Fruit fly (Drosophila melanogaster) whole organism, embryonic: ENCODE results near the gene Son.

ENCODE experiments used
- Ada2b ChIP-seq: fragments of 200-800 bp; sonication (Bioruptor generic); IDR thresholded peaks from 2 replicates; pipeline ENCODE4 v1.3.6; 2022; ENCODE audit warnings: missing biosample characterization, missing genetic modification characterization
- CG10654 ChIP-seq: fragments of 200-800 bp; sonication (Bioruptor generic); optimal IDR thresholded peaks from 2 replicates; lab custom pipeline; 2016; ENCODE audit warnings: missing biosample characterization, missing genetic modification characterization
- CG10959 ChIP-seq: fragments of 200-800 bp; sonication (Bioruptor generic); IDR thresholded peaks from 2 replicates; pipeline ENCODE4 v1.3.6; 2022; ENCODE audit warnings: missing biosample characterization, missing genetic modification characterization
- CG11085 ChIP-seq: fragments of 200-800 bp; sonication (Bioruptor generic); IDR thresholded peaks from 2 replicates; pipeline ENCODE4 v1.3.6; 2022; ENCODE audit warnings: missing biosample characterization, missing genetic modification characterization
- CG11456 ChIP-seq: fragments of 200-800 bp; sonication (Bioruptor generic); IDR thresholded peaks from 3 replicates; pipeline ENCODE4 v1.3.6; 2022; ENCODE audit warnings: missing biosample characterization, missing genetic modification characterization
- CG11695 ChIP-seq: fragments of 200-800 bp; sonication (Bioruptor generic); IDR thresholded peaks from 3 replicates; pipeline ENCODE4 v1.3.6; 2022; ENCODE audit warnings: missing biosample characterization, missing genetic modification characterization
- CG12071 ChIP-seq: fragments of 200-800 bp; sonication (Bioruptor generic); optimal IDR thresholded peaks from 3 replicates; lab custom pipeline; 2018; ENCODE audit warnings: missing biosample characterization, mild to moderate bottlenecking, missing genetic modification characterization
- CG12104 ChIP-seq: fragments of 200-800 bp; sonication (Bioruptor generic); optimal IDR thresholded peaks from 3 replicates; lab custom pipeline; 2016; ENCODE audit warnings: missing biosample characterization, missing genetic modification characterization
- CG13424 ChIP-seq: fragments of 200-800 bp; sonication (Bioruptor generic); optimal IDR thresholded peaks from 2 replicates; lab custom pipeline; 2019; ENCODE audit warnings: missing biosample characterization, mild to moderate bottlenecking, missing genetic modification characterization, moderate library complexity
- CG13894 ChIP-seq: fragments of 200-800 bp; sonication (Bioruptor generic); optimal IDR thresholded peaks from 3 replicates; lab custom pipeline; 2018; ENCODE audit warnings: missing biosample characterization, mild to moderate bottlenecking, missing genetic modification characterization, moderate library complexity
- CG14710 ChIP-seq: fragments of 200-800 bp; sonication (Bioruptor generic); optimal IDR thresholded peaks from 3 replicates; lab custom pipeline; 2019; ENCODE audit warnings: missing biosample characterization, mild to moderate bottlenecking, missing genetic modification characterization, moderate library complexity
- CG1529 ChIP-seq: fragments of 200-800 bp; sonication (Bioruptor generic); optimal IDR thresholded peaks from 3 replicates; lab custom pipeline; 2018; ENCODE audit warnings: missing biosample characterization, missing genetic modification characterization
- CG15514 ChIP-seq: fragments of 200-800 bp; sonication (Bioruptor generic); optimal IDR thresholded peaks from 3 replicates; lab custom pipeline; 2017; ENCODE audit warnings: missing biosample characterization, missing genetic modification characterization, mild to moderate bottlenecking, moderate library complexity, missing genetic modification reagents
- CG17328 ChIP-seq: fragments of 200-800 bp; sonication (Bioruptor generic); IDR thresholded peaks from 2 replicates; pipeline ENCODE4 v1.3.6; 2022; ENCODE audit warnings: missing biosample characterization, missing genetic modification characterization
- CG30431 ChIP-seq: fragments of 200-800 bp; sonication (Bioruptor generic); optimal IDR thresholded peaks from 2 replicates; lab custom pipeline; 2017; ENCODE audit warnings: missing biosample characterization, missing genetic modification characterization
- CG3838 ChIP-seq: fragments of 200-800 bp; sonication (Bioruptor generic); optimal IDR thresholded peaks from 3 replicates; lab custom pipeline; 2016; ENCODE audit warnings: missing biosample characterization, missing genetic modification characterization
- CG4820 ChIP-seq: fragments of 200-800 bp; sonication (Bioruptor generic); optimal IDR thresholded peaks from 3 replicates; lab custom pipeline; 2016; ENCODE audit warnings: missing biosample characterization, missing genetic modification characterization
- CG5180 ChIP-seq: fragments of 200-800 bp; sonication (Bioruptor generic); optimal IDR thresholded peaks from 3 replicates; lab custom pipeline; 2017; ENCODE audit warnings: missing biosample characterization, missing genetic modification characterization, mild to moderate bottlenecking, moderate library complexity, missing genetic modification reagents
- CG6791 ChIP-seq: fragments of 200-800 bp; sonication (Bioruptor generic); IDR thresholded peaks from 3 replicates; pipeline ENCODE4 v1.3.6; 2022; ENCODE audit warnings: missing biosample characterization, missing genetic modification characterization; ENCODE audit not compliant: partially characterized antibody
- CG7271 ChIP-seq: fragments of 200-800 bp; sonication (Bioruptor generic); optimal IDR thresholded peaks from 2 replicates; lab custom pipeline; 2018; ENCODE audit warnings: missing biosample characterization, mild to moderate bottlenecking, missing genetic modification characterization, moderate library complexity
- CG7556 ChIP-seq: fragments of 200-800 bp; sonication (Bioruptor generic); optimal IDR thresholded peaks from 2 replicates; lab custom pipeline; 2017; ENCODE audit warnings: missing biosample characterization, mild to moderate bottlenecking, missing genetic modification characterization
- CTCF ChIP-seq: fragments of 200-800 bp; sonication (Bioruptor generic); optimal IDR thresholded peaks from 2 replicates; lab custom pipeline; 2017; ENCODE audit warnings: missing biosample characterization, mild to moderate bottlenecking, missing genetic modification characterization, moderate library complexity
- D19B ChIP-seq: fragments of 200-800 bp; sonication (Bioruptor generic); optimal IDR thresholded peaks from 2 replicates; lab custom pipeline; 2017; ENCODE audit warnings: missing biosample characterization, mild to moderate bottlenecking, missing genetic modification characterization
- Dad ChIP-seq: fragments of 200-800 bp; sonication (Bioruptor generic); optimal IDR thresholded peaks from 3 replicates; lab custom pipeline; 2016; ENCODE audit warnings: missing biosample characterization, missing genetic modification characterization
- Dp ChIP-seq: fragments of 200-800 bp; sonication (Bioruptor generic); optimal IDR thresholded peaks from 2 replicates; lab custom pipeline; 2018; ENCODE audit warnings: missing biosample characterization, mild to moderate bottlenecking, missing genetic modification characterization, moderate library complexity
- Dref ChIP-seq: fragments of 200-800 bp; sonication (Bioruptor generic); IDR thresholded peaks from 2 replicates; pipeline ENCODE4 v1.3.6; 2022; ENCODE audit warnings: missing biosample characterization, missing genetic modification characterization
- Fer1 ChIP-seq: fragments of 200-800 bp; sonication (Bioruptor generic); optimal IDR thresholded peaks from 2 replicates; lab custom pipeline; 2017; ENCODE audit warnings: missing biosample characterization, mild to moderate bottlenecking, missing genetic modification characterization
- HLH3B ChIP-seq: fragments of 200-800 bp; sonication (Bioruptor generic); IDR thresholded peaks from 2 replicates; pipeline ENCODE4 v1.3.6; 2022; ENCODE audit warnings: missing biosample characterization, missing genetic modification characterization
- HLH54F ChIP-seq: fragments of 200-800 bp; sonication (Bioruptor generic); optimal IDR thresholded peaks from 3 replicates; lab custom pipeline; 2016; ENCODE audit warnings: missing biosample characterization, missing genetic modification characterization
- MBD-R2 ChIP-seq: fragments of 200-800 bp; sonication (Bioruptor generic); IDR thresholded peaks from 2 replicates; pipeline ENCODE4 v1.3.6; 2022; ENCODE audit warnings: missing biosample characterization, missing genetic modification characterization
- NC2β ChIP-seq: fragments of 200-800 bp; sonication (Bioruptor generic); optimal IDR thresholded peaks from 2 replicates; lab custom pipeline; 2016; ENCODE audit warnings: missing biosample characterization, missing genetic modification characterization
- Nf-YC ChIP-seq: fragments of 200-800 bp; optimal IDR thresholded peaks from 3 replicates; lab custom pipeline; 2019; ENCODE audit warnings: missing biosample characterization, mild to moderate bottlenecking, missing genetic modification characterization, moderate library complexity
- Rfx ChIP-seq: fragments of 200-800 bp; sonication (Bioruptor generic); IDR thresholded peaks from 2 replicates; pipeline ENCODE4 v1.3.6; 2022; ENCODE audit warnings: missing biosample characterization, missing genetic modification characterization
- aop ChIP-seq: fragments of 200-800 bp; sonication (Bioruptor generic); IDR thresholded peaks from 2 replicates; pipeline ENCODE4 v1.3.6; 2022; ENCODE audit warnings: missing biosample characterization, missing genetic modification characterization
- dan ChIP-seq: fragments of 200-800 bp; sonication (Bioruptor generic); IDR thresholded peaks from 2 replicates; pipeline ENCODE4 v1.3.6; 2022; ENCODE audit warnings: missing biosample characterization, missing genetic modification characterization
- fru ChIP-seq: fragments of >200 bp; optimal IDR thresholded peaks from 2 replicates; lab custom pipeline; 2017
- gro ChIP-seq: fragments of 200-800 bp; sonication (Bioruptor generic); optimal IDR thresholded peaks from 2 replicates; lab custom pipeline; 2016; ENCODE audit warnings: missing biosample characterization, missing genetic modification characterization
- jing ChIP-seq: fragments of 200-800 bp; sonication (Bioruptor generic); optimal IDR thresholded peaks from 2 replicates; lab custom pipeline; 2018; ENCODE audit warnings: missing biosample characterization, mild to moderate bottlenecking, missing genetic modification characterization
- ken ChIP-seq: fragments of 200-800 bp; sonication (Bioruptor generic); IDR thresholded peaks from 3 replicates; pipeline ENCODE4 v1.3.6; 2022; ENCODE audit warnings: missing biosample characterization, missing genetic modification characterization
- pnt ChIP-seq: fragments of 200-800 bp; sonication (Bioruptor generic); optimal IDR thresholded peaks from 3 replicates; lab custom pipeline; 2016; ENCODE audit warnings: missing biosample characterization, missing genetic modification characterization
- salm ChIP-seq: fragments of 200-800 bp; sonication (Bioruptor generic); optimal IDR thresholded peaks from 2 replicates; lab custom pipeline; 2018; ENCODE audit warnings: missing biosample characterization, mild to moderate bottlenecking, missing genetic modification characterization
- sc ChIP-seq, 3 experiments: fragments of >200 bp in 2 of 3; fragments of 200-800 bp in 1 of 3; sonication (Bioruptor generic) in 1 of 3; optimal IDR thresholded peaks; 2 replicates in 2 of 3; 3 replicates in 1 of 3; lab custom pipeline; 2017; ENCODE audit warnings: mild to moderate bottlenecking in 1 of 3, missing biosample characterization in 1 of 3, missing genetic modification characterization in 1 of 3, missing genetic modification reagents in 1 of 3
- sima ChIP-seq: fragments of 200-800 bp; sonication (Bioruptor generic); optimal IDR thresholded peaks from 2 replicates; lab custom pipeline; 2016; ENCODE audit warnings: missing biosample characterization, missing genetic modification characterization
- slou ChIP-seq: fragments of 200-800 bp; sonication (Bioruptor generic); optimal IDR thresholded peaks from 3 replicates; lab custom pipeline; 2016; ENCODE audit warnings: missing biosample characterization, missing genetic modification characterization
- so ChIP-seq: fragments of 200-800 bp; sonication (Bioruptor generic); IDR thresholded peaks from 3 replicates; pipeline ENCODE4 v1.3.6; 2022; ENCODE audit warnings: missing biosample characterization, missing genetic modification characterization
- tap ChIP-seq: fragments of 200-800 bp; optimal IDR thresholded peaks from 3 replicates; lab custom pipeline; 2019; ENCODE audit warnings: missing biosample characterization, mild to moderate bottlenecking, missing genetic modification characterization, moderate library complexity
- tll ChIP-seq, 2 experiments: fragments of 200-800 bp in 1 of 2; fragments of >200 bp in 1 of 2; sonication (Bioruptor generic) in 1 of 2; optimal IDR thresholded peaks; 2 replicates each; lab custom pipeline; 2017 to 2019; ENCODE audit warnings: missing biosample characterization in 2 of 2, missing genetic modification characterization in 2 of 2, mild to moderate bottlenecking in 1 of 2, moderate library complexity in 1 of 2
- usp ChIP-seq: fragments of >200 bp; optimal IDR thresholded peaks from 2 replicates; lab custom pipeline; 2017; ENCODE audit warnings: missing biosample characterization, missing genetic modification characterization
- vnd ChIP-seq: fragments of 200-800 bp; sonication (Bioruptor generic); IDR thresholded peaks from 3 replicates; pipeline ENCODE4 v1.3.6; 2022; ENCODE audit warnings: missing biosample characterization, missing genetic modification characterization; ENCODE audit not compliant: partially characterized antibody

Son gene

DNA sequence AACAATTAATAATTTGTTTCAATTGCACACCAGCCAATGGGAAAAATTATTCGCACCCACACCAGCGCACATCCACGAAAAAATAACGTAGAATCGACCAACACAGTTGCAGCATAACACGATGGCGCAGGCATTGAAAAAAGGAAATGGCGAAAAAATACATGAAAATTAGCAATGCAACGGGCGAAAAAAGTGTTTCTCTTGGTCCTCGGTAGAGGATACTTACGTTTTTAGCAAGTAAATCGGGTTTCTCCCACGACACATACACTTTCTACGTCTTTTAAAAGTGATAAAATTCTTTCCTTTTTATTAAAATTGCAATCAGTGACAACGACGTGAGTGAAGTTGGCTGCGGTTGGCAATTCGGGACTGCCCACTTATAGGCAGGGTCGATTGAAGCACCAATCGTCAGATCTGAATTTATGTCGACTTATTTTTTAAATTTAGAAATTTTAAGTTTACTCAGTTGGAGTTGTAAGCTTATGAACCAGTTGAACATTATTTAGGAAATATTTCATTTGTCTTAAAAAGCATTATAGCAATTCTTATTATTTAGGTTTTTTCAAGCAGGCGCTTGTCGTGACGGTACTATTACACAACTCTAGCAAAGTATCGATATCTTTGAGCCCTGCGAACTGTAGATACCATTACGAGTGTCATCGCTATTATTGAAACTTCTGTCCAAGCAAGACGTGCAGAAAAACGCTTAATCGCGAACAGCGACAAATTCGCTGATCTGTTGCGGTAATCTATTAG is at the start of gene Son, which contains the start of gene Kap-alpha3 (continued):
- TF ChIP-seq CG7556 (GFP tag; lab: Kevin White, UChicago) (peak; percentile 86), Dp (GFP tag; lab: Kevin White, UChicago) (peak; percentile 41), Rfx (peak; percentile 93), CG3838 (GFP tag; lab: Kevin White, UChicago) (peak; percentile 83), dan (no peak), tll (GFP tag; optimal IDR thresholded peaks at IDR 0.05; lab: Kevin White, UChicago) (peak; percentile 37 to 79), CG10959 (GFP tag; lab: Robert Waterston, UW) (peak; percentile 78), ken (peak; percentile 91), pnt (GFP tag; lab: Kevin White, UChicago) (peak; percentile 90), D19B (GFP tag; lab: Kevin White, UChicago) (peak; percentile 81), CG15514 (peak; percentile 92), vnd (peak; percentile 76), MBD-R2 (peak; percentile 67; the same call in 1 of the 2 replicates), sc (optimal IDR thresholded peaks at IDR 0.05; lab: Kevin White, UChicago) (no peak), sc (GFP tag; optimal IDR thresholded peaks at IDR 0.05; lab: Kevin White, UChicago) (peak; percentile 85), CG17328 (GFP tag; lab: Robert Waterston, UW) (peak; percentile 89), Ada2b (peak; percentile 76), CG13894 (tag; lab: Kevin White, UChicago) (peak; percentile 91), HLH54F (peak; percentile 94), salm (peak; percentile 84), CTCF (GFP tag; lab: Kevin White, UChicago) (peak; percentile 63), CG10654 (GFP tag; lab: Kevin White, UChicago) (peak; percentile 90), fru (lab: Kevin White, UChicago) (no peak), Dad (peak; percentile 95), Nf-YC (peak; percentile 89), CG7271 (peak; percentile 89), NC2β (GFP tag; lab: Kevin White, UChicago) (peak; percentile 97), aop (GFP tag; lab: Robert Waterston, UW) (no peak), Fer1 (GFP tag; lab: Kevin White, UChicago) (peak; percentile 94), CG14710 (tag; lab: Kevin White, UChicago) (peak; percentile 95), sima (peak; percentile 62), CG11695 (GFP tag; lab: Robert Waterston, UW) (peak; percentile 79), slou (GFP tag; lab: Kevin White, UChicago) (peak; percentile 84), CG1529 (GFP tag; lab: Kevin White, UChicago) (peak; percentile 88), CG11085 (GFP tag; lab: Robert Waterston, UW) (peak; percentile 93), usp (GFP tag; lab: Kevin White, UChicago) (no peak), CG6791 (GFP tag; lab: Robert Waterston, UW) (peak; percentile 75), Dref (GFP tag; lab: Robert Waterston, UW) (peak; percentile 75), tap (tag; lab: Kevin White, UChicago) (peak; percentile 73), gro (GFP tag; lab: Kevin White, UChicago) (peak; percentile 93), CG11456 (GFP tag; lab: Robert Waterston, UW) (peak; percentile 96), CG30431 (GFP tag; lab: Kevin White, UChicago) (peak; percentile 90), CG5180 (peak; percentile 80), CG13424 (peak; percentile 89), CG12071 (GFP tag; lab: Kevin White, UChicago) (peak; percentile 91), so (peak; percentile 72; the same call in 2 of the 3 replicates), CG12104 (GFP tag; lab: Kevin White, UChicago) (peak; percentile 97), jing (GFP tag; lab: Kevin White, UChicago) (peak; percentile 69), CG4820 (peak; percentile 88), HLH3B (GFP tag; lab: Robert Waterston, UW) (peak; percentile 85)
